Fruit fly (Drosophila melanogaster): ENCODE measurements around the gene rg.

The rg gene

dm6 chrX:5041525-5042454 is 43.8 kb upstream of the rg start (continued):
- TF ChIP-seq sc (optimal IDR thresholded peaks at IDR 0.05) = no peak
- no peak for TF ChIP-seq sc (GFP tag; optimal IDR thresholded peaks at IDR 0.05)
- no peak for TF ChIP-seq CG12744 (GFP tag; optimal IDR thresholded peaks at IDR 0.05)
- peak; percentile 44; the same call in 1 of the 2 replicates for TF ChIP-seq CG1024 (GFP tag; IDR thresholded peaks at IDR 0.05)
- TF ChIP-seq esg (GFP tag; conservative IDR thresholded peaks at IDR 0.05) = peak; percentile 77
- no peak for TF ChIP-seq hb (GFP tag; IDR thresholded peaks at IDR 0.05; ENCODE audit: partially characterized antibody)
- no peak for TF ChIP-seq CG17612 (GFP tag; IDR thresholded peaks at IDR 0.05)
- no peak for TF ChIP-seq pros (GFP tag; optimal IDR thresholded peaks at IDR 0.05)
- no peak for TF ChIP-seq Atf-2 (GFP tag; optimal IDR thresholded peaks at IDR 0.05)
- no peak; the same call in 1 of the 2 replicates for TF ChIP-seq wdn (GFP tag; IDR thresholded peaks at IDR 0.05)
- peak; percentile 65; the same call in 1 of the 2 replicates for TF ChIP-seq sisA (GFP tag; IDR thresholded peaks at IDR 0.05)
- TF ChIP-seq CG10431 (GFP tag; optimal IDR thresholded peaks at IDR 0.05) = no peak
- no peak for TF ChIP-seq NC2β (GFP tag; optimal IDR thresholded peaks at IDR 0.05)
- peak; percentile 75; the same call in 2 of the 3 replicates for TF ChIP-seq zfh1 (GFP tag; IDR thresholded peaks at IDR 0.05)
- peak; percentile 70 for TF ChIP-seq Fer3 (tag; optimal IDR thresholded peaks at IDR 0.05)
- TF ChIP-seq fd96Cb (tag; optimal IDR thresholded peaks at IDR 0.05) = peak; percentile 39
- no peak for TF ChIP-seq Sry-β (GFP tag; optimal IDR thresholded peaks at IDR 0.05)
- peak; percentile 9 for TF ChIP-seq Sox100B (GFP tag; optimal IDR thresholded peaks at IDR 0.05)
- peak; percentile 62; the same call in 1 of the 3 replicates for TF ChIP-seq CG11093 (GFP tag; IDR thresholded peaks at IDR 0.05)
- TF ChIP-seq CG15514 (GFP tag; optimal IDR thresholded peaks at IDR 0.05) = peak; percentile 49
- TF ChIP-seq grau (tag; optimal IDR thresholded peaks at IDR 0.05) = peak; percentile 73
- peak; percentile 18 for TF ChIP-seq sd (tag; optimal IDR thresholded peaks at IDR 0.05)
- peak; percentile 95 for TF ChIP-seq CG10274 (GFP tag; optimal IDR thresholded peaks at IDR 0.05)
- peak; percentile 86 for TF ChIP-seq Drgx (GFP tag; IDR thresholded peaks at IDR 0.05)
- peak; percentile 13 for TF ChIP-seq Vsx1 (GFP tag; optimal IDR thresholded peaks at IDR 0.05)
- peak; percentile 15 for TF ChIP-seq CG13894 (tag; optimal IDR thresholded peaks at IDR 0.05)
- peak; percentile 12 for TF ChIP-seq HmgZ (tag; optimal IDR thresholded peaks at IDR 0.05)
- TF ChIP-seq Dref (GFP tag; IDR thresholded peaks at IDR 0.05) = no peak
- peak; percentile 51 for TF ChIP-seq Oli (tag; optimal IDR thresholded peaks at IDR 0.05)
- peak; percentile 85 for TF ChIP-seq sens (GFP tag)
- no peak for TF ChIP-seq Nf-YC (tag; optimal IDR thresholded peaks at IDR 0.05)
- TF ChIP-seq CG7839 (tag; optimal IDR thresholded peaks at IDR 0.05) = peak; percentile 84
- TF ChIP-seq CG12104 (GFP tag; optimal IDR thresholded peaks at IDR 0.05) = peak; percentile 21
- TF ChIP-seq sens-2 (GFP tag; IDR thresholded peaks at IDR 0.05) = peak; percentile 70
- no peak for TF ChIP-seq Sry-δ (GFP tag; optimal IDR thresholded peaks at IDR 0.05)
- TF ChIP-seq lbe (GFP tag; optimal IDR thresholded peaks at IDR 0.05) = peak; percentile 63
- TF ChIP-seq sna (GFP tag; IDR thresholded peaks at IDR 0.05; ENCODE audit: partially characterized antibody) = no peak
- TF ChIP-seq CG32532 (GFP tag; IDR thresholded peaks at IDR 0.05) = peak; percentile 86
- peak; percentile 80 for TF ChIP-seq CG2120 (GFP tag; optimal IDR thresholded peaks at IDR 0.05)
- peak; percentile 38 for TF ChIP-seq CG1602 (GFP tag; optimal IDR thresholded peaks at IDR 0.05)
- TF ChIP-seq Elba2 (GFP tag; optimal IDR thresholded peaks at IDR 0.05) = no peak
- 0 out of 2 replicates have a peak, but pooled peaks have one; percentile 15 for TF ChIP-seq gt (GFP tag; IDR thresholded peaks at IDR 0.05)
- no peak for TF ChIP-seq sim (GFP tag; IDR thresholded peaks at IDR 0.05)
- TF ChIP-seq Rfx (GFP tag; IDR thresholded peaks at IDR 0.05) = peak; percentile 89
- TF ChIP-seq HLH3B (GFP tag; IDR thresholded peaks at IDR 0.05) = peak; percentile 79
- TF ChIP-seq trem (tag; optimal IDR thresholded peaks at IDR 0.05) = no peak
- TF ChIP-seq Lpt (GFP tag; optimal IDR thresholded peaks at IDR 0.05) = no peak
- TF ChIP-seq CG7357 (GFP tag; IDR thresholded peaks at IDR 0.05) = peak; percentile 70
- TF ChIP-seq H15 (GFP tag; IDR thresholded peaks at IDR 0.05) = peak; percentile 73; the same call in 2 of the 3 replicates

Data from whole organism, embryonic.